Worm (Caenorhabditis elegans): ENCODE measurements around the gene F09E5.12.

DNA sequence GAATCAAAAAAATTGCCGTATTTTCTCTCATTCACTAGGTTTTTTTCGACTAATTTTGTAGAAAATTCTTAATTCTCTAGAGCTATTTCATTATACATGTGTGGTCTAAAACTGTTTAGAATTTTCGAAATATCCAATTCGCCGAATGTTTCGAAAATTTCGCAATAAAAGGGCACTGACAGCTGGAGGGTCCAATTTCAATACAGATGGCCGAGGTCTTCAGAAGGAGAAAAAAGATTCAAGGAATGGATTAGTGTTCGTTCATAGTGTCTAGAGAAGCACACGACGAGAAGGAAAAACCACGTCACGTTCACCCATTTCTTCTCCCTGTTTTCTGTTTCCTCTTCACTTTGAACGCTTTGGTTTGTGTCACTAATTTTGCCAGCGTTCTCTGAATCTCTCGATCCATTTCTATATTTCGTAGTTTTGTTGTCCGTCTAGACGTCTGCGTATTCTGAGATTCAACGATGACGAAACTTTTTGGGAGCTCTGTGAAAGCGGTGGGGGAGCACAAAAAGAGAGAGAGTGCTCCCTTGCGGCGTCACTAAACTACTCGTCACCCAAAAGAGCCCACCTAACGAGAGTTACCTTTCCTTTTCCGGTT, 44.4 kb downstream of the F09E5.12 start:
- TF ChIP-seq nhr-237 (tag; optimal IDR thresholded peaks at IDR 0.05) (no peak), jun-1 (tag; optimal IDR thresholded peaks at IDR 0.05) (peak; percentile 62)
